Worm (Caenorhabditis elegans) whole organism, young adult: ENCODE data around the gene F52H2.5.

Experiments used
- B0261.1 ChIP-seq: sonication (generic microtip); optimal IDR thresholded peaks from 2 replicates; lab custom pipeline; 2016; ENCODE audit warnings: mild to moderate bottlenecking, missing genetic modification characterization, moderate library complexity, missing compliant biosample characterization
- C06A6.2 ChIP-seq: fragments of 200-800 bp; sonication (Bioruptor generic); conservative IDR thresholded peaks from 2 replicates; pipeline ENCODE4 v1.3.6; 2022; ENCODE audit warnings: missing genetic modification characterization, missing compliant biosample characterization
- F22D6.2 ChIP-seq: sonication (generic microtip); optimal IDR thresholded peaks from 2 replicates; lab custom pipeline; 2016; ENCODE audit warnings: mild to moderate bottlenecking, missing genetic modification characterization, missing compliant biosample characterization
- F37B4.10 ChIP-seq: fragments of 200-800 bp; sonication (Bioruptor generic); IDR thresholded peaks from 2 replicates; pipeline ENCODE4 v1.3.6; 2022; ENCODE audit warnings: missing genetic modification characterization, missing compliant biosample characterization
- F39B2.1 ChIP-seq: fragments of 200-800 bp; sonication (Bioruptor generic); IDR thresholded peaks from 2 replicates; pipeline ENCODE4 v1.3.6; 2022; ENCODE audit warnings: missing genetic modification reagents, missing genetic modification characterization, missing compliant biosample characterization
- F57A8.1 ChIP-seq: fragments of 200-800 bp; sonication (Bioruptor generic); optimal IDR thresholded peaks from 2 replicates; lab custom pipeline; 2018; ENCODE audit warnings: mild to moderate bottlenecking, missing genetic modification characterization, moderate library complexity, missing compliant biosample characterization
- K11D2.4 ChIP-seq: fragments of 200-800 bp; sonication (Bioruptor generic); IDR thresholded peaks from 2 replicates; pipeline ENCODE4 v1.3.6; 2022; ENCODE audit warnings: missing genetic modification reagents, missing genetic modification characterization, missing compliant biosample characterization
- T26A5.8 ChIP-seq: sonication (generic microtip); optimal IDR thresholded peaks from 2 replicates; lab custom pipeline; 2016; ENCODE audit warnings: missing genetic modification characterization, missing compliant biosample characterization
- Y53G8AR.9 ChIP-seq: fragments of 200-800 bp; sonication (Bioruptor generic); conservative IDR thresholded peaks from 2 replicates; pipeline ENCODE4 v1.3.6; 2022; ENCODE audit warnings: missing genetic modification reagents, missing genetic modification characterization, missing compliant biosample characterization
- Y56A3A.18 ChIP-seq: fragments of 200-800 bp; sonication (Bioruptor generic); IDR thresholded peaks from 2 replicates; pipeline ENCODE4 v1.3.6; 2022; ENCODE audit warnings: missing genetic modification reagents, missing genetic modification characterization, missing compliant biosample characterization
- Y67H2A.10 ChIP-seq: fragments of 200-800 bp; sonication (Bioruptor generic); conservative IDR thresholded peaks from 2 replicates; pipeline ENCODE4 v1.3.6; 2022; ENCODE audit warnings: missing genetic modification reagents, missing genetic modification characterization, missing compliant biosample characterization
- Y79H2A.3 ChIP-seq: fragments of 200-800 bp; sonication (Bioruptor generic); conservative IDR thresholded peaks from 2 replicates; pipeline ENCODE4 v1.3.6; 2022; ENCODE audit warnings: missing genetic modification reagents, missing genetic modification characterization, missing compliant biosample characterization
- akir-1 ChIP-seq: fragments of 200-800 bp; sonication (Bioruptor generic); optimal IDR thresholded peaks from 2 replicates; lab custom pipeline; 2018; ENCODE audit warnings: mild to moderate bottlenecking, missing genetic modification characterization, moderate library complexity, missing compliant biosample characterization
- ama-1 ChIP-seq, 3 experiments: fragments of 150-350 bp in 1 of 3; sonication (generic microtip) in 2 of 3; optimal IDR thresholded peaks; 2 replicates each; lab custom pipeline; 2014 to 2018; ENCODE audit warnings: missing biosample characterization in 2 of 3, missing genetic modification characterization in 2 of 3, missing genetic modification reagents in 2 of 3
- aptf-2 ChIP-seq: fragments of 200-800 bp; sonication (Bioruptor generic); conservative IDR thresholded peaks from 2 replicates; pipeline ENCODE4 v1.3.6; 2022; ENCODE audit warnings: missing genetic modification reagents, missing genetic modification characterization, missing compliant biosample characterization
- atf-7 ChIP-seq: sonication (generic microtip); optimal IDR thresholded peaks from 2 replicates; lab custom pipeline; 2017; ENCODE audit warnings: mild to moderate bottlenecking, missing genetic modification characterization, missing compliant biosample characterization
- attf-5 ChIP-seq: fragments of 200-800 bp; sonication (Bioruptor generic); optimal IDR thresholded peaks from 2 replicates; lab custom pipeline; 2018; ENCODE audit warnings: mild to moderate bottlenecking, missing genetic modification characterization, missing compliant biosample characterization
- attf-6 ChIP-seq: fragments of 200-800 bp; sonication (Bioruptor generic); IDR thresholded peaks from 2 replicates; pipeline ENCODE4 v1.3.6; 2022; ENCODE audit warnings: missing genetic modification reagents, missing genetic modification characterization, missing compliant biosample characterization
- ceh-79 ChIP-seq: sonication (generic microtip); optimal IDR thresholded peaks from 2 replicates; lab custom pipeline; 2017; ENCODE audit warnings: mild to moderate bottlenecking, missing genetic modification characterization, missing compliant biosample characterization
- dpff-1 ChIP-seq: sonication (generic microtip); optimal IDR thresholded peaks from 2 replicates; lab custom pipeline; 2017; ENCODE audit warnings: mild to moderate bottlenecking, missing genetic modification characterization, missing compliant biosample characterization
- egl-44 ChIP-seq: fragments of 200-800 bp; sonication (Bioruptor generic); IDR thresholded peaks from 2 replicates; pipeline ENCODE4 v1.3.6; 2022; ENCODE audit warnings: missing genetic modification reagents, missing genetic modification characterization, missing compliant biosample characterization
- egrh-3 ChIP-seq: fragments of 200-800 bp; sonication (Bioruptor generic); IDR thresholded peaks from 2 replicates; pipeline ENCODE4 v1.3.6; 2022; ENCODE audit warnings: missing genetic modification reagents, missing genetic modification characterization, missing compliant biosample characterization
- ekl-4 ChIP-seq: fragments of 200-800 bp; sonication (Bioruptor generic); IDR thresholded peaks from 2 replicates; pipeline ENCODE4 v1.3.6; 2022; ENCODE audit warnings: missing genetic modification reagents, missing genetic modification characterization, missing compliant biosample characterization
- ets-4 ChIP-seq: fragments of 200-800 bp; sonication (Bioruptor generic); optimal IDR thresholded peaks from 2 replicates; lab custom pipeline; 2018; ENCODE audit warnings: mild to moderate bottlenecking, missing genetic modification characterization, missing compliant biosample characterization
- fkh-3 ChIP-seq: sonication (generic microtip); optimal IDR thresholded peaks from 2 replicates; lab custom pipeline; 2016; ENCODE audit warnings: mild to moderate bottlenecking, missing genetic modification characterization, missing compliant biosample characterization
- gei-17 ChIP-seq: fragments of 200-800 bp; sonication (Bioruptor generic); optimal IDR thresholded peaks from 2 replicates; lab custom pipeline; 2018; ENCODE audit warnings: mild to moderate bottlenecking, missing genetic modification characterization, missing compliant biosample characterization
- hmg-20 ChIP-seq: fragments of 200-800 bp; sonication (Bioruptor generic); IDR thresholded peaks from 2 replicates; pipeline ENCODE4 v1.3.6; 2022; ENCODE audit warnings: missing genetic modification reagents, missing genetic modification characterization, missing compliant biosample characterization
- hsf-1 ChIP-seq: fragments of 200-800 bp; sonication (Bioruptor generic); IDR thresholded peaks from 2 replicates; pipeline ENCODE4 v1.3.6; 2022; ENCODE audit warnings: missing genetic modification reagents, missing genetic modification characterization, missing compliant biosample characterization
- lag-1 ChIP-seq: fragments of 200-800 bp; sonication (Bioruptor generic); IDR thresholded peaks from 2 replicates; pipeline ENCODE4 v1.3.6; 2022; ENCODE audit warnings: missing genetic modification reagents, missing genetic modification characterization, missing compliant biosample characterization
- let-607 ChIP-seq, 2 experiments: fragments of 200-800 bp in 1 of 2; sonication (Bioruptor generic) in 1 of 2; sonication (generic microtip) in 1 of 2; optimal IDR thresholded peaks; 2 replicates each; lab custom pipeline; 2016 to 2018; ENCODE audit warnings: mild to moderate bottlenecking in 2 of 2, missing compliant biosample characterization in 2 of 2, missing genetic modification characterization in 2 of 2, moderate library complexity in 2 of 2, missing genotype in 1 of 2
- lin-40 ChIP-seq: sonication (generic microtip); optimal IDR thresholded peaks from 2 replicates; lab custom pipeline; 2016; ENCODE audit warnings: missing genetic modification characterization, mild to moderate bottlenecking, missing compliant biosample characterization, missing genotype, missing genetic modification reagents
- madf-10 ChIP-seq: sonication (generic microtip); optimal IDR thresholded peaks from 2 replicates; lab custom pipeline; 2016; ENCODE audit warnings: mild to moderate bottlenecking, missing genetic modification characterization, missing compliant biosample characterization
- madf-8 ChIP-seq: fragments of 200-800 bp; sonication (Bioruptor generic); conservative IDR thresholded peaks from 2 replicates; pipeline ENCODE4 v1.3.6; 2022; ENCODE audit warnings: missing genetic modification reagents, missing genetic modification characterization, missing compliant biosample characterization
- mcd-1 ChIP-seq: fragments of 200-800 bp; sonication (Bioruptor generic); IDR thresholded peaks from 2 replicates; pipeline ENCODE4 v1.3.6; 2022; ENCODE audit warnings: missing genetic modification reagents, missing genetic modification characterization, missing compliant biosample characterization
- pha-4 ChIP-seq: fragments of 150-350 bp; sonication (generic microtip); optimal IDR thresholded peaks from 2 replicates; lab custom pipeline; 2014; ENCODE audit warnings: missing biosample characterization, missing genetic modification reagents, missing genetic modification characterization
- rcor-1 ChIP-seq: fragments of 200-800 bp; sonication (Bioruptor generic); IDR thresholded peaks from 2 replicates; pipeline ENCODE4 v1.3.6; 2022; ENCODE audit warnings: missing genetic modification reagents, missing genetic modification characterization, missing compliant biosample characterization
- rpc-1 ChIP-seq, 2 experiments: fragments of 150-350 bp in 1 of 2; sonication (generic microtip) in 1 of 2; optimal IDR thresholded peaks; 2 replicates each; lab custom pipeline; 2014 to 2018; ENCODE audit warnings: missing biosample characterization in 1 of 2, missing genetic modification characterization in 1 of 2, missing genetic modification reagents in 1 of 2, missing genotype in 1 of 2
- sdz-38 ChIP-seq: sonication (generic microtip); optimal IDR thresholded peaks from 2 replicates; lab custom pipeline; 2016; ENCODE audit warnings: missing genotype, missing genetic modification characterization, missing compliant biosample characterization
- snpc-1.3 ChIP-seq: sonication (generic microtip); optimal IDR thresholded peaks from 2 replicates; lab custom pipeline; 2017; ENCODE audit warnings: missing genetic modification characterization, mild to moderate bottlenecking, missing compliant biosample characterization, antibody characterized with exemption, moderate library complexity, missing genotype, missing genetic modification reagents; ENCODE audit not compliant: insufficient read depth
- sptf-2 ChIP-seq: fragments of 200-800 bp; sonication (Bioruptor generic); optimal IDR thresholded peaks from 2 replicates; lab custom pipeline; 2018; ENCODE audit warnings: mild to moderate bottlenecking, missing genetic modification characterization, missing compliant biosample characterization
- tbx-9 ChIP-seq: sonication (generic microtip); optimal IDR thresholded peaks from 2 replicates; lab custom pipeline; 2016; ENCODE audit warnings: borderline replicate concordance, missing genetic modification characterization, inconsistent platforms, missing compliant biosample characterization
- tlf-1 ChIP-seq: fragments of 200-800 bp; sonication (Bioruptor generic); optimal IDR thresholded peaks from 2 replicates; lab custom pipeline; 2018; ENCODE audit warnings: mild to moderate bottlenecking, missing genetic modification characterization, missing compliant biosample characterization
- unc-130 ChIP-seq: sonication (generic microtip); optimal IDR thresholded peaks from 2 replicates; lab custom pipeline; 2016; ENCODE audit warnings: missing genetic modification reagents, missing genetic modification characterization, missing compliant biosample characterization
- unc-62 ChIP-seq: fragments of 150-350 bp; optimal IDR thresholded peaks from 2 replicates; lab custom pipeline; 2014; ENCODE audit warnings: missing biosample characterization, missing genetic modification reagents, missing genetic modification characterization
- ztf-18 ChIP-seq: sonication (generic microtip); optimal IDR thresholded peaks from 2 replicates; lab custom pipeline; 2016; ENCODE audit warnings: missing genotype, mild to moderate bottlenecking, missing genetic modification characterization, missing compliant biosample characterization
- ztf-22 ChIP-seq: fragments of 200-800 bp; sonication (Bioruptor generic); optimal IDR thresholded peaks from 2 replicates; lab custom pipeline; 2018; ENCODE audit warnings: mild to moderate bottlenecking, missing genetic modification characterization, moderate library complexity, missing compliant biosample characterization
- ztf-25 ChIP-seq: fragments of 200-800 bp; sonication (Bioruptor generic); IDR thresholded peaks from 2 replicates; pipeline ENCODE4 v1.3.6; 2022; ENCODE audit warnings: missing genetic modification reagents, missing genetic modification characterization, missing compliant biosample characterization
- ztf-6 ChIP-seq: fragments of 200-800 bp; sonication (Bioruptor generic); IDR thresholded peaks from 2 replicates; pipeline ENCODE4 v1.3.6; 2022; ENCODE audit warnings: missing genetic modification reagents, missing genetic modification characterization, missing compliant biosample characterization

The F52H2.5 gene

DNA sequence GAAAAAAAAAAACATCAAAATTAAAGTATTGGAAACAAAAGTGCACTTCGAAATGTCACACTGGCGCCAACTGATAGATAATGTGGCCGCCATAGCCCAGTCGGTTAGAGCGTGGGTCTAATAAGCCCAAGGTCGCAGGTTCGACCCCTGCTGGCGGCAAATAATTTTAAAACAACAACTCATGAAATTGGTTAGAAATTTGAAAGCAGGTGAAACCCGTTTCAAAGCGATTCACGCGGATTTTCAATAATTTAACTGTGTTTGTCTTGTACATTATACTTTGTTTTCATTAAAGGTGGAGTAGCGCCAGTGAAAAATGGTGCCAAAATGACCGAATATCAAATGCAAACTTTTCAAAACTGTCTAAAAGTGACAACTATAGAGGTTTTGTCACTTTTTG lies 28.6 kb downstream of the F52H2.5 start (continued):
- TF ChIP-seq unc-130, result peak; percentile 13
- peak; percentile 51 to 61 for TF ChIP-seq let-607 (tag; optimal IDR thresholded peaks at IDR 0.05; lab: Kevin White, UChicago)
- TF ChIP-seq K11D2.4 (GFP tag; lab: Robert Waterston, UW), result no peak
- no peak for TF ChIP-seq egrh-3 (GFP tag; lab: Robert Waterston, UW)
- TF ChIP-seq F22D6.2 (tag; lab: Kevin White, UChicago), result no peak
- peak; percentile 2 for TF ChIP-seq fkh-3
- no peak for TF ChIP-seq ztf-6 (GFP tag; lab: Robert Waterston, UW)
- TF ChIP-seq dpff-1 (tag; lab: Kevin White, UChicago), result no peak
- 0 out of 2 replicates have a peak, but pooled peaks have one; percentile 32 for TF ChIP-seq egl-44 (GFP tag; lab: Robert Waterston, UW)
- TF ChIP-seq sptf-2 (GFP tag; lab: Kevin White, UChicago), result no peak
- peak; percentile 61; the same call in 1 of the 2 replicates for TF ChIP-seq ekl-4 (GFP tag; lab: Robert Waterston, UW)
- 0 out of 2 replicates have a peak, but pooled peaks have one; percentile 16 for TF ChIP-seq rcor-1
- no peak for TF ChIP-seq F39B2.1
- TF ChIP-seq attf-5 (GFP tag; lab: Kevin White, UChicago), result peak; percentile 20
- TF ChIP-seq mcd-1 (GFP tag; lab: Robert Waterston, UW), result peak; percentile 32; the same call in 1 of the 2 replicates
- TF ChIP-seq lag-1 (GFP tag; lab: Robert Waterston, UW), result no peak
- no peak for TF ChIP-seq hsf-1 (GFP tag; lab: Robert Waterston, UW)
- no peak for TF ChIP-seq C06A6.2 (GFP tag; lab: Robert Waterston, UW)
- TF ChIP-seq gei-17 (GFP tag; lab: Kevin White, UChicago), result no peak
- peak; percentile 55; the same call in 1 of the 2 replicates for TF ChIP-seq hmg-20 (GFP tag; lab: Robert Waterston, UW)
- peak; percentile 15 for TF ChIP-seq ceh-79
- TF ChIP-seq T26A5.8 (tag; lab: Kevin White, UChicago), result no peak
- TF ChIP-seq ztf-22 (GFP tag; lab: Kevin White, UChicago), result peak; percentile 40
- peak; percentile 90 for TF ChIP-seq rpc-1 (optimal IDR thresholded peaks at IDR 0.05; lab: Kevin White, UChicago)
- TF ChIP-seq rpc-1 (tag; optimal IDR thresholded peaks at IDR 0.05; lab: Kevin White, UChicago), result peak; percentile 83
- TF ChIP-seq sdz-38 (tag; lab: Kevin White, UChicago), result no peak
- no peak for TF ChIP-seq ama-1 (optimal IDR thresholded peaks at IDR 0.05; lab: Kevin White, UChicago)
- TF ChIP-seq ama-1 (GFP tag; optimal IDR thresholded peaks at IDR 0.05; lab: Kevin White, UChicago), result peak; percentile 16 to 32
- TF ChIP-seq pha-4 (tag; lab: Kevin White, UChicago), result no peak
- TF ChIP-seq ets-4 (GFP tag; lab: Kevin White, UChicago), result no peak
- peak; percentile 75 for TF ChIP-seq B0261.1
- no peak for TF ChIP-seq Y79H2A.3 (GFP tag; lab: Robert Waterston, UW)
- no peak for TF ChIP-seq aptf-2 (GFP tag; lab: Robert Waterston, UW)
- TF ChIP-seq ztf-18 (tag; lab: Kevin White, UChicago), result peak; percentile 65
- TF ChIP-seq F37B4.10, result no peak
- TF ChIP-seq madf-8, result no peak
- no peak for TF ChIP-seq Y53G8AR.9 (GFP tag; lab: Robert Waterston, UW)
- TF ChIP-seq attf-6 (GFP tag; lab: Robert Waterston, UW), result no peak
- TF ChIP-seq ztf-25 (GFP tag; lab: Robert Waterston, UW), result peak; percentile 72; the same call in 1 of the 2 replicates
- TF ChIP-seq tbx-9, result no peak
- peak; percentile 48 for TF ChIP-seq snpc-1.3 (tag; lab: Kevin White, UChicago)
- peak; percentile 44 for TF ChIP-seq madf-10 (tag; lab: Kevin White, UChicago)
- no peak for TF ChIP-seq F57A8.1
- peak; percentile 53 for TF ChIP-seq lin-40 (tag; lab: Kevin White, UChicago)
- TF ChIP-seq Y56A3A.18 (GFP tag; lab: Robert Waterston, UW), result 0 out of 2 replicates have a peak, but pooled peaks have one; percentile 58
- no peak for TF ChIP-seq unc-62 (GFP tag; lab: Kevin White, UChicago)
- no peak for TF ChIP-seq Y67H2A.10 (GFP tag; lab: Robert Waterston, UW)
- TF ChIP-seq tlf-1, result no peak
- no peak for TF ChIP-seq akir-1 (GFP tag; lab: Kevin White, UChicago)
- peak; percentile 56 for TF ChIP-seq atf-7 (tag; lab: Kevin White, UChicago)
